Worm (Caenorhabditis elegans): ENCODE measurements around the gene T22B7.4.

Gene T22B7.4

ce11 chrX:5641315-5641714 lies at the start of gene T22B7.4:
T22B7.4 (minus strand) TSS chrX:5641415.
- TF ChIP-seq dmd-4 (tag; optimal IDR thresholded peaks at IDR 0.05; ENCODE audit: borderline replicate concordance), result peak; percentile 11
- TF ChIP-seq pha-2 (tag; optimal IDR thresholded peaks at IDR 0.05), result no peak

ce11 chrX:5689077-5689476 lies 47.9 kb upstream of the T22B7.4 start:
- peak; percentile 90 for TF ChIP-seq sdc-2 (tag; optimal IDR thresholded peaks at IDR 0.05)
- TF ChIP-seq ceh-34 (tag; optimal IDR thresholded peaks at IDR 0.05), result no peak
- no peak for TF ChIP-seq lim-6 (tag; optimal IDR thresholded peaks at IDR 0.05)
- TF ChIP-seq fax-1 (tag; optimal IDR thresholded peaks at IDR 0.05), result no peak

DNA sequence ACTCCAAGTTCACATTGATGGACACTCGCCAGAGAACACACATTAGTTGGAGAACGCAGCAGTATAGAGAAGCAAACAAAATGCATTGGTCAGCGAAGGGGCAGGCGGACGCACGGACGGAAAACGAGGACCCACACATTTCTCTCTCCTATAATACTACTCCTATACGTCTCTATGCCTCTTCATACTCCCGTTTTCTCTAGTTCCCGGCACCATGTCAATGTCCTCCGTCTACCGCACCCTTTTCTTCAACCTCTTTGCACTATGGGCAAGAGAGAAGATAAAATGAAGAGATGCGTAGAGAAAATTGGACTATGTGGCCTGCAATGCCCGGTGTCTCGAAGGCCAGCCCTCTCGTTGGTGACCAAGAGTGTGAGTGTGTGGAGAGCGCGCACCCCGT lies 44.9 kb upstream of the T22B7.4 start, which contains the start of gene set-20:
TSS of gene set-20 (minus strand) at position 94 of the 400 bp plus-strand sequence.
- peak; percentile 32 for TF ChIP-seq madf-2 (tag; optimal IDR thresholded peaks at IDR 0.05)
- TF ChIP-seq eyg-1 (tag; optimal IDR thresholded peaks at IDR 0.05), result peak; percentile 13
- TF ChIP-seq ceh-6 (GFP tag; optimal IDR thresholded peaks at IDR 0.05), result peak; percentile 19
- peak; percentile 70 for TF ChIP-seq ceh-2 (tag; optimal IDR thresholded peaks at IDR 0.05)
- TF ChIP-seq syd-9 (tag; optimal IDR thresholded peaks at IDR 0.05), result peak; percentile 75
- TF ChIP-seq ceh-34 (tag; optimal IDR thresholded peaks at IDR 0.05), result peak; percentile 79
- peak; percentile 75 for TF ChIP-seq ref-2 (tag; optimal IDR thresholded peaks at IDR 0.05)
- peak; percentile 44 for TF ChIP-seq hlh-13 (GFP tag; optimal IDR thresholded peaks at IDR 0.05)
- TF ChIP-seq nhr-232 (tag; optimal IDR thresholded peaks at IDR 0.05), result peak; percentile 15
- TF ChIP-seq elt-4 (tag; optimal IDR thresholded peaks at IDR 0.05), result no peak
- TF ChIP-seq pha-2 (tag; optimal IDR thresholded peaks at IDR 0.05), result peak; percentile 64
- TF ChIP-seq ceh-14 (tag; optimal IDR thresholded peaks at IDR 0.05), result peak; percentile 49
- TF ChIP-seq dmd-4 (tag; optimal IDR thresholded peaks at IDR 0.05; ENCODE audit: borderline replicate concordance), result peak; percentile 15
- peak; percentile 45 for TF ChIP-seq dve-1 (tag; optimal IDR thresholded peaks at IDR 0.05)
- TF ChIP-seq pax-1 (tag; optimal IDR thresholded peaks at IDR 0.05), result no peak
- peak; percentile 78 for TF ChIP-seq unc-55 (GFP tag; optimal IDR thresholded peaks at IDR 0.05)
- TF ChIP-seq lin-11 (tag; optimal IDR thresholded peaks at IDR 0.05), result no peak
- peak; percentile 92 for TF ChIP-seq ceh-31 (tag; optimal IDR thresholded peaks at IDR 0.05)
- no peak for TF ChIP-seq mec-3 (tag; optimal IDR thresholded peaks at IDR 0.05; ENCODE audit: borderline replicate concordance)
- peak; percentile 47 for TF ChIP-seq C08G9.2 (tag; optimal IDR thresholded peaks at IDR 0.05)
- TF ChIP-seq ceh-18 (tag; optimal IDR thresholded peaks at IDR 0.05), result peak; percentile 73
- peak; percentile 47 for TF ChIP-seq hlh-8 (tag; optimal IDR thresholded peaks at IDR 0.05)
- TF ChIP-seq rnt-1 (tag; optimal IDR thresholded peaks at IDR 0.05), result peak; percentile 88
- peak; percentile 46 for TF ChIP-seq hlh-6 (tag; optimal IDR thresholded peaks at IDR 0.05)
- no peak for TF ChIP-seq nhr-11 (tag; optimal IDR thresholded peaks at IDR 0.05)
- peak; percentile 82 for TF ChIP-seq tbx-2 (tag; optimal IDR thresholded peaks at IDR 0.05)
- TF ChIP-seq C38D4.7 (GFP tag; optimal IDR thresholded peaks at IDR 0.05), result no peak
- no peak for TF ChIP-seq lim-6 (tag; optimal IDR thresholded peaks at IDR 0.05)
- TF ChIP-seq pros-1 (tag; optimal IDR thresholded peaks at IDR 0.05), result peak; percentile 63
- TF ChIP-seq Y22D7AL.16 (tag; optimal IDR thresholded peaks at IDR 0.05), result peak; percentile 10
- TF ChIP-seq ceh-19 (GFP tag; optimal IDR thresholded peaks at IDR 0.05), result peak; percentile 67
- TF ChIP-seq fax-1 (tag; optimal IDR thresholded peaks at IDR 0.05), result peak; percentile 25
- TF ChIP-seq ceh-24 (tag; optimal IDR thresholded peaks at IDR 0.05), result no peak
- TF ChIP-seq unc-42 (tag; optimal IDR thresholded peaks at IDR 0.05), result peak; percentile 32
- TF ChIP-seq pqm-1 (tag; optimal IDR thresholded peaks at IDR 0.05), result no peak
- peak; percentile 34 for TF ChIP-seq T23F11.4 (GFP tag; optimal IDR thresholded peaks at IDR 0.05)
- peak; percentile 62 for TF ChIP-seq F13H6.1 (tag; optimal IDR thresholded peaks at IDR 0.05)
- peak; percentile 51 for TF ChIP-seq ceh-48 (tag; optimal IDR thresholded peaks at IDR 0.05)
- TF ChIP-seq nfya-1 (tag; optimal IDR thresholded peaks at IDR 0.05), result peak; percentile 88
- TF ChIP-seq ets-4 (tag; optimal IDR thresholded peaks at IDR 0.05), result peak; percentile 10
- TF ChIP-seq sdc-2 (tag; optimal IDR thresholded peaks at IDR 0.05), result peak; percentile 84
- TF ChIP-seq gmeb-2 (tag; optimal IDR thresholded peaks at IDR 0.05), result no peak
- TF ChIP-seq ttx-3 (tag; optimal IDR thresholded peaks at IDR 0.05), result peak; percentile 38

Measured in whole organism, late embryonic.